Worm (Caenorhabditis elegans) whole organism, early embryonic: ENCODE results near the gene fat-4.

Source experiments
- B0310.2 ChIP-seq: sonication (generic microtip); optimal IDR thresholded peaks from 2 replicates; lab custom pipeline; 2016; ENCODE audit warnings: mild to moderate bottlenecking, missing genetic modification characterization, missing compliant biosample characterization
- F13C5.2 ChIP-seq: sonication (generic microtip); optimal IDR thresholded peaks from 2 replicates; lab custom pipeline; 2017; ENCODE audit warnings: mild to moderate bottlenecking, missing genetic modification characterization, inconsistent platforms, missing compliant biosample characterization
- aly-1 ChIP-seq: sonication (generic microtip); optimal IDR thresholded peaks from 2 replicates; lab custom pipeline; 2016; ENCODE audit warnings: missing genetic modification characterization, missing compliant biosample characterization
- ama-1 ChIP-seq: fragments of 150-350 bp; optimal IDR thresholded peaks from 2 replicates; lab custom pipeline; 2014
- ceh-13 ChIP-seq: fragments of 200-800 bp; sonication (Bioruptor generic); optimal IDR thresholded peaks from 2 replicates; lab custom pipeline; 2018; ENCODE audit warnings: mild to moderate bottlenecking, missing genetic modification characterization, missing compliant biosample characterization
- ceh-36 ChIP-seq: sonication (generic microtip); optimal IDR thresholded peaks from 2 replicates; lab custom pipeline; 2016; ENCODE audit warnings: missing genetic modification characterization, inconsistent platforms, missing compliant biosample characterization
- flt-1 ChIP-seq: fragments of 200-800 bp; sonication (Bioruptor generic); IDR thresholded peaks from 2 replicates; pipeline ENCODE4 v1.3.6; 2022; ENCODE audit warnings: missing genetic modification characterization, missing compliant biosample characterization
- hmg-4 ChIP-seq: fragments of 200-800 bp; sonication (Bioruptor generic); optimal IDR thresholded peaks from 2 replicates; lab custom pipeline; 2018; ENCODE audit warnings: mild to moderate bottlenecking, missing genetic modification characterization, missing compliant biosample characterization
- hnd-1 ChIP-seq: sonication (generic microtip); optimal IDR thresholded peaks from 2 replicates; lab custom pipeline; 2016; ENCODE audit warnings: missing genetic modification characterization, missing compliant biosample characterization
- pes-1 ChIP-seq: fragments of 200-800 bp; sonication (Bioruptor generic); IDR thresholded peaks from 2 replicates; pipeline ENCODE4 v1.3.6; 2022; ENCODE audit warnings: missing genetic modification reagents, missing genetic modification characterization, missing compliant biosample characterization
- sea-1 ChIP-seq: fragments of 200-800 bp; sonication (Bioruptor generic); conservative IDR thresholded peaks from 2 replicates; pipeline ENCODE4 v1.3.6; 2022; ENCODE audit warnings: missing genetic modification characterization, missing compliant biosample characterization
- tbx-11 ChIP-seq: fragments of 200-800 bp; sonication (Bioruptor generic); IDR thresholded peaks from 2 replicates; pipeline ENCODE4 v1.3.6; 2022; ENCODE audit warnings: missing genetic modification characterization, missing compliant biosample characterization
- tbx-37 ChIP-seq: fragments of 200-800 bp; sonication (Bioruptor generic); conservative IDR thresholded peaks from 2 replicates; pipeline ENCODE4 v1.3.6; 2022; ENCODE audit warnings: missing genetic modification reagents, missing genetic modification characterization, missing compliant biosample characterization
- tra-4 ChIP-seq: sonication (generic microtip); optimal IDR thresholded peaks from 2 replicates; lab custom pipeline; 2017; ENCODE audit warnings: missing genetic modification characterization, missing compliant biosample characterization

DNA sequence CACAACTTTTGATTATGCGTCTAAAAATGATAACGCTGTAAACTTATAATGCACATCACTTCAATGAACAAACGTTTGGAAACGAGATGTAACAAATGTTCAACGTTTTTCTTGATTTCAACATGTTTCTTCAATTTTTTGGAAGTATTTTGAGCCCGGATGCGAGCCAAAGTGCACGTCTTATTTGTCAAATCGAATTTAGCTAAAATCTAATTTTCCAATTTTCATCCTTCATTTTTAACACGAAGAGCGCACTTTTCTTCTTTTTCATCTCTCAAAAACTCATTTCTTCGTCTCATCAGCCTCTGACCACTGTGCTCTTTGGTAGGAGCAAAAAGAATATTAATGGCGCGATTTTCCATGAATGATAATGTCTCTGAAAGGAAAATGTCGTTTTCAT lies 922 bp upstream of the fat-4 start:
- TF ChIP-seq ama-1 = no peak
- no peak for TF ChIP-seq hnd-1
- TF ChIP-seq flt-1 (GFP tag; lab: Robert Waterston, UW) = no peak
- no peak for TF ChIP-seq aly-1 (tag; lab: Kevin White, UChicago)
- TF ChIP-seq hmg-4 (GFP tag; lab: Kevin White, UChicago) = no peak
- TF ChIP-seq ceh-36 (tag; lab: Kevin White, UChicago) = no peak
- TF ChIP-seq tbx-11 (GFP tag; lab: Robert Waterston, UW) = no peak
- no peak for TF ChIP-seq tbx-37
- TF ChIP-seq ceh-13 (GFP tag; lab: Kevin White, UChicago) = no peak
- no peak for TF ChIP-seq pes-1 (GFP tag; lab: Robert Waterston, UW)
- no peak for TF ChIP-seq tra-4 (tag; lab: Kevin White, UChicago)
- TF ChIP-seq sea-1 (GFP tag; lab: Robert Waterston, UW) = no peak
- TF ChIP-seq F13C5.2 (tag; lab: Kevin White, UChicago) = no peak
- no peak for TF ChIP-seq B0310.2
